Worm (Caenorhabditis elegans): Measurements from ENCODE around the gene F35H8.1.
A peak's percentile ranks its signal among the peaks of the same experiment; 100 is the strongest.

Gene F35H8.1

DNA sequence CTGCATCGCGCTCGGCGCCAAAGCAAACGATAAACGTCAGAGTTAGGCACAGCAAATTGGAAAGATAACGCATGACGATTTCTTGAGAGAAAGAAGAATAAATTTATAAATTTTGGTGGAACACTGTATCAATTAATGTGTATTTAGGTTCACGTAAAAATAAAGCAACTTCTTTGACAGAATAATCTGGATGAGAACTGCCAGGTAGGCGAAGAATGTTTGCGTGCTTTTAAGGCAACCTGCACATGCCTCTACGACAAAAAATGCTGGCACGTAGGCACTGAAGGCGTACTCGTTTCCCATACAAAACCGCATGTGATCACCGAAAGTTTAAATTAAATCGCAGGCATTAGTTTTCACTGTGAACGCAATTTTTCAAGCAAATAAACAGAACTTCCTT is at the start of gene F35H8.1:
Gene F35H8.1, minus strand, starts transcription at position 101 of the 400 bp plus-strand sequence.
- TF ChIP-seq lag-1 (GFP tag; IDR thresholded peaks at IDR 0.05) (no peak), aptf-3 (GFP tag; IDR thresholded peaks at IDR 0.05) (no peak), K11D2.4 (GFP tag; IDR thresholded peaks at IDR 0.05) (no peak), hmg-1.2 (GFP tag; IDR thresholded peaks at IDR 0.05) (no peak), ztf-18 (tag; optimal IDR thresholded peaks at IDR 0.05) (no peak), T26A5.8 (tag; optimal IDR thresholded peaks at IDR 0.05) (no peak), ets-4 (GFP tag; optimal IDR thresholded peaks at IDR 0.05) (no peak)

- no peak for TF ChIP-seq sdz-38 (tag; optimal IDR thresholded peaks at IDR 0.05)
- TF ChIP-seq cebp-1 (GFP tag; IDR thresholded peaks at IDR 0.05), result no peak
- TF ChIP-seq cebp-1 (tag; optimal IDR thresholded peaks at IDR 0.05), result peak; percentile 31
Measured at ce11 chrII:9602566-9602965, 49.5 kb upstream of the F35H8.1 start.

- TF ChIP-seq rcor-1 (GFP tag; IDR thresholded peaks at IDR 0.05) (no peak), lin-35 (GFP tag; optimal IDR thresholded peaks at IDR 0.05) (peak in 1 of 3 experiments; percentile 27), sptf-2 (GFP tag; optimal IDR thresholded peaks at IDR 0.05) (no peak), tbp1 (GFP tag; optimal IDR thresholded peaks at IDR 0.05) (peak; percentile 14), him-1 (tag; optimal IDR thresholded peaks at IDR 0.05) (no peak), F10E7.11 (tag; optimal IDR thresholded peaks at IDR 0.05) (no peak), hsf-1 (GFP tag; IDR thresholded peaks at IDR 0.05) (no peak), unc-62 (GFP tag; optimal IDR thresholded peaks at IDR 0.05) (peak; percentile 39), somi-1 (GFP tag; optimal IDR thresholded peaks at IDR 0.05) (no peak), lsl-1 (GFP tag; optimal IDR thresholded peaks at IDR 0.05) (no peak), F57C9.4 (tag; optimal IDR thresholded peaks at IDR 0.05) (no peak), tlf-1 (GFP tag; optimal IDR thresholded peaks at IDR 0.05) (no peak), ztf-3 (GFP tag; optimal IDR thresholded peaks at IDR 0.05) (no peak), nhr-80 (tag; optimal IDR thresholded peaks at IDR 0.05) (no peak), F52B5.7 (tag; optimal IDR thresholded peaks at IDR 0.05) (no peak), rec-8 (tag; optimal IDR thresholded peaks at IDR 0.05) (no peak), snpc-1.1 (tag; optimal IDR thresholded peaks at IDR 0.05; ENCODE audit: insufficient read depth) (no peak), T07F8.4 (tag; optimal IDR thresholded peaks at IDR 0.05) (no peak), attf-3 (GFP tag; conservative IDR thresholded peaks at IDR 0.05) (no peak), attf-5 (GFP tag; optimal IDR thresholded peaks at IDR 0.05) (peak; percentile 22), lin-40 (tag; optimal IDR thresholded peaks at IDR 0.05) (no peak), bed-2 (GFP tag; IDR thresholded peaks at IDR 0.05) (no peak), pbrm-1 (GFP tag; IDR thresholded peaks at IDR 0.05) (no peak), fkh-3 (tag; optimal IDR thresholded peaks at IDR 0.05) (no peak), attf-6 (GFP tag; IDR thresholded peaks at IDR 0.05) (no peak), aptf-3 (GFP tag; IDR thresholded peaks at IDR 0.05) (no peak), rpc-1 (optimal IDR thresholded peaks at IDR 0.05) (no peak), rpc-1 (tag; optimal IDR thresholded peaks at IDR 0.05) (no peak), tbx-9 (tag; optimal IDR thresholded peaks at IDR 0.05; ENCODE audit: borderline replicate concordance) (no peak), pha-4 (tag; optimal IDR thresholded peaks at IDR 0.05) (peak; percentile 29), egl-18 (GFP tag; IDR thresholded peaks at IDR 0.05) (no peak), ets-4 (GFP tag; optimal IDR thresholded peaks at IDR 0.05) (no peak), K11D2.4 (GFP tag; IDR thresholded peaks at IDR 0.05) (no peak), cebp-1 (GFP tag; IDR thresholded peaks at IDR 0.05) (0 out of 2 replicates have a peak, but pooled peaks have one; percentile 14), cebp-1 (tag; optimal IDR thresholded peaks at IDR 0.05) (peak; percentile 47), nhr-27 (tag; optimal IDR thresholded peaks at IDR 0.05) (no peak), K12H6.12 (tag; optimal IDR thresholded peaks at IDR 0.05) (no peak), repo-1 (tag; optimal IDR thresholded peaks at IDR 0.05) (no peak), nfya-2 (GFP tag; IDR thresholded peaks at IDR 0.05) (no peak)
Measured at ce11 chrII:9601679-9602078, 48.6 kb upstream of the F35H8.1 start.

All from whole organism, young adult.